Fruit fly (Drosophila melanogaster) whole organism, embryonic: Measurements from ENCODE around the gene Rbm13.

ENCODE experiments used
- Asciz ChIP-seq: fragments of 200-800 bp; sonication (Bioruptor generic); optimal IDR thresholded peaks from 2 replicates; lab custom pipeline; 2017; ENCODE audit warnings: missing biosample characterization, mild to moderate bottlenecking, missing genetic modification characterization, missing genetic modification reagents
- Bgb ChIP-seq: fragments of 200-800 bp; sonication (Bioruptor generic); IDR thresholded peaks from 2 replicates; pipeline ENCODE4 v1.3.6; 2022; ENCODE audit warnings: missing biosample characterization, missing genetic modification characterization; ENCODE audit not compliant: partially characterized antibody
- Bteb2 ChIP-seq: fragments of 200-800 bp; sonication (Bioruptor generic); optimal IDR thresholded peaks from 2 replicates; lab custom pipeline; 2016; ENCODE audit warnings: missing biosample characterization, missing genetic modification characterization
- CG10565 ChIP-seq: fragments of 200-800 bp; sonication (Bioruptor generic); optimal IDR thresholded peaks from 3 replicates; lab custom pipeline; 2016; ENCODE audit warnings: missing biosample characterization, mild to moderate bottlenecking, missing genetic modification characterization
- CG11696 ChIP-seq: fragments of 200-800 bp; sonication (Bioruptor generic); IDR thresholded peaks from 2 replicates; pipeline ENCODE4 v1.3.6; 2022; ENCODE audit warnings: missing biosample characterization, missing genetic modification characterization
- CG12071 ChIP-seq: fragments of 200-800 bp; sonication (Bioruptor generic); optimal IDR thresholded peaks from 3 replicates; lab custom pipeline; 2018; ENCODE audit warnings: missing biosample characterization, mild to moderate bottlenecking, missing genetic modification characterization
- CG14441 ChIP-seq: fragments of 200-800 bp; sonication (Bioruptor generic); IDR thresholded peaks from 2 replicates; pipeline ENCODE4 v1.3.6; 2022; ENCODE audit warnings: missing biosample characterization, missing genetic modification characterization
- CG14965 ChIP-seq: fragments of 200-800 bp; sonication (Bioruptor generic); optimal IDR thresholded peaks from 2 replicates; lab custom pipeline; 2016; ENCODE audit warnings: missing biosample characterization, missing genetic modification characterization, borderline replicate concordance
- CG15479 ChIP-seq: fragments of 200-800 bp; sonication (Bioruptor generic); optimal IDR thresholded peaks from 3 replicates; lab custom pipeline; 2019; ENCODE audit warnings: missing biosample characterization, mild to moderate bottlenecking, missing genetic modification characterization, moderate library complexity
- CG1647 ChIP-seq: fragments of 200-800 bp; sonication (Bioruptor generic); optimal IDR thresholded peaks from 3 replicates; lab custom pipeline; 2016; ENCODE audit warnings: missing biosample characterization, missing genetic modification characterization
- CG17612 ChIP-seq: fragments of 200-800 bp; sonication (Bioruptor generic); IDR thresholded peaks from 2 replicates; pipeline ENCODE4 v1.3.6; 2022; ENCODE audit warnings: missing biosample characterization, missing genetic modification characterization
- CG18764 ChIP-seq: fragments of 200-800 bp; sonication (Bioruptor generic); optimal IDR thresholded peaks from 3 replicates; lab custom pipeline; 2016; ENCODE audit warnings: missing biosample characterization, missing genetic modification characterization
- CG2120 ChIP-seq: fragments of 200-800 bp; sonication (Bioruptor generic); optimal IDR thresholded peaks from 3 replicates; lab custom pipeline; 2016; ENCODE audit warnings: missing biosample characterization, missing genetic modification characterization
- CG4360 ChIP-seq: fragments of 200-800 bp; sonication (Bioruptor generic); IDR thresholded peaks from 2 replicates; pipeline ENCODE4 v1.3.6; 2022; ENCODE audit warnings: missing biosample characterization, missing genetic modification characterization
- CG6791 ChIP-seq: fragments of 200-800 bp; sonication (Bioruptor generic); IDR thresholded peaks from 3 replicates; pipeline ENCODE4 v1.3.6; 2022; ENCODE audit warnings: missing biosample characterization, missing genetic modification characterization; ENCODE audit not compliant: partially characterized antibody
- CG6854 ChIP-seq: fragments of 200-800 bp; sonication (Bioruptor generic); optimal IDR thresholded peaks from 3 replicates; lab custom pipeline; 2017; ENCODE audit warnings: missing biosample characterization, mild to moderate bottlenecking, missing genetic modification characterization
- CG7372 ChIP-seq: fragments of 200-800 bp; sonication (Bioruptor generic); IDR thresholded peaks from 2 replicates; pipeline ENCODE4 v1.3.6; 2022; ENCODE audit warnings: missing biosample characterization, missing genetic modification characterization
- CG9797 ChIP-seq: fragments of 200-800 bp; sonication (Bioruptor generic); optimal IDR thresholded peaks from 3 replicates; lab custom pipeline; 2018; ENCODE audit warnings: missing biosample characterization, mild to moderate bottlenecking, missing genetic modification characterization
- CTCF ChIP-seq: fragments of 200-800 bp; sonication (Bioruptor generic); optimal IDR thresholded peaks from 2 replicates; lab custom pipeline; 2017; ENCODE audit warnings: missing biosample characterization, mild to moderate bottlenecking, missing genetic modification characterization, moderate library complexity
- Fer3 ChIP-seq: fragments of 200-800 bp; sonication (Bioruptor generic); optimal IDR thresholded peaks from 2 replicates; lab custom pipeline; 2018; ENCODE audit warnings: missing biosample characterization, mild to moderate bottlenecking, missing genetic modification characterization, moderate library complexity
- HLH3B ChIP-seq: fragments of 200-800 bp; sonication (Bioruptor generic); IDR thresholded peaks from 2 replicates; pipeline ENCODE4 v1.3.6; 2022; ENCODE audit warnings: missing biosample characterization, missing genetic modification characterization
- HmgZ ChIP-seq: fragments of 200-800 bp; sonication (Bioruptor generic); optimal IDR thresholded peaks from 2 replicates; lab custom pipeline; 2018; ENCODE audit warnings: missing biosample characterization, mild to moderate bottlenecking, missing genetic modification characterization
- Hsf ChIP-seq: fragments of 200-800 bp; sonication (Bioruptor generic); optimal IDR thresholded peaks from 3 replicates; lab custom pipeline; 2016; ENCODE audit warnings: missing biosample characterization, missing genetic modification characterization
- MESR4 ChIP-seq: fragments of 200-800 bp; sonication (Bioruptor generic); optimal IDR thresholded peaks from 2 replicates; lab custom pipeline; 2018; ENCODE audit warnings: missing biosample characterization, mild to moderate bottlenecking, missing genetic modification characterization, moderate library complexity
- Mad ChIP-seq: fragments of 200-800 bp; sonication (Bioruptor generic); optimal IDR thresholded peaks from 2 replicates; lab custom pipeline; 2016; ENCODE audit warnings: missing biosample characterization, missing genetic modification characterization
- Neu2 ChIP-seq: fragments of 200-800 bp; sonication (Bioruptor generic); optimal IDR thresholded peaks from 3 replicates; lab custom pipeline; 2016; ENCODE audit warnings: missing biosample characterization, missing genetic modification characterization, borderline replicate concordance
- Stat92E ChIP-seq, 3 experiments: fragments of >200 bp in 2 of 3; fragments of 200-800 bp in 1 of 3; sonication (Bioruptor generic) in 1 of 3; optimal IDR thresholded peaks; 2 replicates each; lab custom pipeline; 2017 to 2019; ENCODE audit warnings: missing biosample characterization in 3 of 3, missing genetic modification characterization in 3 of 3, mild to moderate bottlenecking in 1 of 3, moderate library complexity in 1 of 3
- Usf ChIP-seq: fragments of 200-800 bp; sonication (Bioruptor generic); optimal IDR thresholded peaks from 2 replicates; lab custom pipeline; 2017; ENCODE audit warnings: missing genotype, missing biosample characterization, missing genetic modification characterization
- ab ChIP-seq: fragments of 200-800 bp; sonication (Bioruptor generic); optimal IDR thresholded peaks from 2 replicates; lab custom pipeline; 2016; ENCODE audit warnings: missing biosample characterization, missing genetic modification characterization
- ac ChIP-seq: fragments of 200-800 bp; sonication (Bioruptor generic); optimal IDR thresholded peaks from 3 replicates; lab custom pipeline; 2017; ENCODE audit warnings: missing biosample characterization, mild to moderate bottlenecking, missing genetic modification characterization
- aop ChIP-seq: fragments of 200-800 bp; sonication (Bioruptor generic); IDR thresholded peaks from 2 replicates; pipeline ENCODE4 v1.3.6; 2022; ENCODE audit warnings: missing biosample characterization, missing genetic modification characterization
- bowl ChIP-seq: fragments of 200-800 bp; sonication (Bioruptor generic); IDR thresholded peaks from 2 replicates; pipeline ENCODE4 v1.3.6; 2022; ENCODE audit warnings: missing biosample characterization, missing genetic modification characterization
- cad ChIP-seq: fragments of >200 bp; optimal IDR thresholded peaks from 2 replicates; lab custom pipeline; 2017; ENCODE audit warnings: missing biosample characterization, missing genetic modification characterization
- ci ChIP-seq: fragments of 200-800 bp; sonication (Bioruptor generic); IDR thresholded peaks from 3 replicates; pipeline ENCODE4 v1.3.6; 2022; ENCODE audit warnings: missing biosample characterization, missing genetic modification characterization
- dmrt11E ChIP-seq: fragments of 200-800 bp; sonication (Bioruptor generic); optimal IDR thresholded peaks from 3 replicates; lab custom pipeline; 2018; ENCODE audit warnings: missing biosample characterization, mild to moderate bottlenecking, missing genetic modification characterization, moderate library complexity
- dpn ChIP-seq, 2 experiments: fragments of 200-800 bp; sonication (Bioruptor generic); optimal IDR thresholded peaks; 3 replicates each; lab custom pipeline; 2016; ENCODE audit warnings: missing biosample characterization in 2 of 2, missing genetic modification characterization in 2 of 2
- eve ChIP-seq, 2 experiments: fragments of >200 bp; optimal IDR thresholded peaks; 2 replicates each; lab custom pipeline; 2017; ENCODE audit warnings: missing biosample characterization in 2 of 2, missing genetic modification characterization in 2 of 2
- exex ChIP-seq: fragments of 200-800 bp; sonication (Bioruptor generic); optimal IDR thresholded peaks from 4 replicates; lab custom pipeline; 2018; ENCODE audit warnings: missing biosample characterization, mild to moderate bottlenecking, missing genetic modification characterization, moderate library complexity
- fd64A ChIP-seq: fragments of 200-800 bp; sonication (Bioruptor generic); optimal IDR thresholded peaks from 3 replicates; lab custom pipeline; 2018; ENCODE audit warnings: missing biosample characterization, mild to moderate bottlenecking, missing genetic modification characterization
- gsb-n ChIP-seq: fragments of 200-800 bp; sonication (Bioruptor generic); optimal IDR thresholded peaks from 3 replicates; lab custom pipeline; 2018; ENCODE audit warnings: missing biosample characterization, mild to moderate bottlenecking, missing genetic modification characterization
- h ChIP-seq: fragments of >200 bp; optimal IDR thresholded peaks from 2 replicates; lab custom pipeline; 2017
- hkb ChIP-seq, 2 experiments: fragments of 200-800 bp in 1 of 2; fragments of >200 bp in 1 of 2; sonication (Bioruptor generic) in 1 of 2; IDR thresholded peaks in 1 of 2; optimal IDR thresholded peaks in 1 of 2; 2 replicates each; pipeline versions ENCODE4 v1.3.6 to Lab custom; 2017 to 2022; ENCODE audit warnings: missing biosample characterization in 1 of 2, missing genetic modification characterization in 1 of 2
- ind ChIP-seq: fragments of 200-800 bp; sonication (Bioruptor generic); optimal IDR thresholded peaks from 3 replicates; lab custom pipeline; 2016; ENCODE audit warnings: missing biosample characterization, missing genetic modification characterization
- maf-S ChIP-seq: fragments of 200-800 bp; sonication (Bioruptor generic); optimal IDR thresholded peaks from 2 replicates; lab custom pipeline; 2016; ENCODE audit warnings: missing biosample characterization, missing genetic modification characterization
- rib ChIP-seq: fragments of 200-800 bp; sonication (Bioruptor generic); IDR thresholded peaks from 2 replicates; pipeline ENCODE4 v1.3.6; 2022; ENCODE audit warnings: missing biosample characterization, missing genetic modification characterization
- sens-2 ChIP-seq: fragments of 200-800 bp; sonication (Bioruptor generic); IDR thresholded peaks from 2 replicates; pipeline ENCODE4 v1.3.6; 2022; ENCODE audit warnings: missing biosample characterization, missing genetic modification characterization
- sima ChIP-seq: fragments of 200-800 bp; sonication (Bioruptor generic); optimal IDR thresholded peaks from 2 replicates; lab custom pipeline; 2016; ENCODE audit warnings: missing biosample characterization, missing genetic modification characterization
- slp2 ChIP-seq: fragments of 200-800 bp; sonication (Bioruptor generic); optimal IDR thresholded peaks from 2 replicates; lab custom pipeline; 2016; ENCODE audit warnings: missing biosample characterization, missing genetic modification characterization
- stwl ChIP-seq: fragments of 200-800 bp; sonication (Bioruptor generic); optimal IDR thresholded peaks from 3 replicates; lab custom pipeline; 2018; ENCODE audit warnings: missing biosample characterization, mild to moderate bottlenecking, missing genetic modification characterization, moderate library complexity
- usp ChIP-seq: fragments of >200 bp; optimal IDR thresholded peaks from 2 replicates; lab custom pipeline; 2017; ENCODE audit warnings: missing biosample characterization, missing genetic modification characterization
- wor ChIP-seq: fragments of 200-800 bp; sonication (Bioruptor generic); IDR thresholded peaks from 2 replicates; pipeline ENCODE4 v1.3.6; 2022; ENCODE audit warnings: missing biosample characterization, missing genetic modification characterization
- zen ChIP-seq: fragments of 200-800 bp; sonication (Bioruptor generic); optimal IDR thresholded peaks from 3 replicates; lab custom pipeline; 2018; ENCODE audit warnings: missing biosample characterization, mild to moderate bottlenecking, missing genetic modification characterization, moderate library complexity

Rbm13 gene

DNA sequence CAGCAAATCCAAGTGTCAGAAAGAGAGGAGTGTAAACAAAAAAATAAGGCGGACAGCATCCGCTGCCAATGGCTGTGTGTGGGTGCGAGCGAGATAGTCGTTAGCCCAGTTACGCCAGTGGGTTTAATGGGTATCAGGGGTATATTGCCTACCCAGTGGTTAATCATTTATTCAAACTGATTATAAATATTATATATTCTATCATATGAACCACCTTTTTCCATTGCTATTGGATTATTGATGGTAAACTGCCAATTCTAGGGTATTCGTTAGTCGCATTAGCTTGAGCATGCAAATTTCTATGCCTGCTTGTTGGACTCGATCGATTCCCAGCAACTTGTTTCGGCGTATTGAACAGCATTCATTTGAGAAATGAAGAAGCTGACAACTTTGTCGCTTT is 5.4 kb upstream of the Rbm13 start (continued):
- TF ChIP-seq CG1647 (GFP tag; lab: Kevin White, UChicago) = peak; percentile 79
- peak; percentile 64 for TF ChIP-seq Bteb2 (GFP tag; lab: Kevin White, UChicago)
- TF ChIP-seq Neu2 (GFP tag; lab: Kevin White, UChicago) = no peak
- TF ChIP-seq Fer3 (tag; lab: Kevin White, UChicago) = peak; percentile 94
- no peak for TF ChIP-seq CG15479
- TF ChIP-seq Stat92E (GFP tag; optimal IDR thresholded peaks at IDR 0.05; lab: Kevin White, UChicago) = peak in 1 of 3 experiments; percentile 62
- TF ChIP-seq Hsf (GFP tag; lab: Kevin White, UChicago) = peak; percentile 87
- TF ChIP-seq ci (GFP tag; lab: Robert Waterston, UW) = peak; percentile 99
- TF ChIP-seq Bgb (GFP tag; lab: Robert Waterston, UW) = no peak
- peak; percentile 40 for TF ChIP-seq MESR4 (GFP tag; lab: Kevin White, UChicago)
- no peak for TF ChIP-seq sima (GFP tag; lab: Kevin White, UChicago)
- peak; percentile 95 for TF ChIP-seq ind (GFP tag; lab: Kevin White, UChicago)
- TF ChIP-seq hkb (optimal IDR thresholded peaks at IDR 0.05; lab: Kevin White, UChicago) = no peak
- peak; percentile 95 for TF ChIP-seq hkb (GFP tag; IDR thresholded peaks at IDR 0.05; lab: Robert Waterston, UW)
- TF ChIP-seq CG7372 (GFP tag; lab: Robert Waterston, UW) = peak; percentile 94
- TF ChIP-seq CG10565 (GFP tag; lab: Kevin White, UChicago) = peak; percentile 55
- TF ChIP-seq CG14441 (GFP tag; lab: Robert Waterston, UW) = peak; percentile 97
- peak; percentile 54 for TF ChIP-seq CTCF (GFP tag; lab: Kevin White, UChicago)
- TF ChIP-seq aop (GFP tag; lab: Robert Waterston, UW) = peak; percentile 79
- TF ChIP-seq Mad (GFP tag; lab: Kevin White, UChicago) = peak; percentile 88
- TF ChIP-seq CG14965 = no peak
- peak; percentile 88 for TF ChIP-seq CG6854 (GFP tag; lab: Kevin White, UChicago)
- peak; percentile 82 for TF ChIP-seq CG4360
- TF ChIP-seq cad = no peak
- TF ChIP-seq CG9797 (GFP tag; lab: Kevin White, UChicago) = no peak
- TF ChIP-seq dmrt11E (tag; lab: Kevin White, UChicago) = peak; percentile 84
- TF ChIP-seq Asciz (GFP tag; lab: Kevin White, UChicago) = peak; percentile 86
- peak; percentile 86 for TF ChIP-seq Usf (GFP tag; lab: Kevin White, UChicago)
- TF ChIP-seq CG11696 (GFP tag; lab: Robert Waterston, UW) = peak; percentile 80
- peak; percentile 94 for TF ChIP-seq rib (GFP tag; lab: Robert Waterston, UW)
- TF ChIP-seq slp2 (GFP tag; lab: Kevin White, UChicago) = peak; percentile 52
- peak; percentile 3 for TF ChIP-seq stwl (tag; lab: Kevin White, UChicago)
- peak; percentile 68 for TF ChIP-seq ac
- peak; percentile 23 for TF ChIP-seq ab (GFP tag; lab: Kevin White, UChicago)
- peak; percentile 87 for TF ChIP-seq bowl
- TF ChIP-seq zen = peak; percentile 90
- TF ChIP-seq CG6791 (GFP tag; lab: Robert Waterston, UW) = no peak
- TF ChIP-seq fd64A (GFP tag; lab: Kevin White, UChicago) = peak; percentile 88
- peak; percentile 92 for TF ChIP-seq HmgZ (tag; lab: Kevin White, UChicago)
- peak; percentile 93 for TF ChIP-seq CG2120 (GFP tag; lab: Kevin White, UChicago)
- peak; percentile 94 for TF ChIP-seq CG12071 (GFP tag; lab: Kevin White, UChicago)
- peak; percentile 93 for TF ChIP-seq sens-2
- TF ChIP-seq exex (tag; lab: Kevin White, UChicago) = peak; percentile 58
- TF ChIP-seq eve (GFP tag; optimal IDR thresholded peaks at IDR 0.05; lab: Kevin White, UChicago) = peak in 1 of 2 experiments; percentile 93
- TF ChIP-seq CG18764 (GFP tag; lab: Kevin White, UChicago) = peak; percentile 86
- TF ChIP-seq dpn (GFP tag; optimal IDR thresholded peaks at IDR 0.05; lab: Kevin White, UChicago) = peak; percentile 79 to 96
- no peak for TF ChIP-seq usp (GFP tag; lab: Kevin White, UChicago)
- TF ChIP-seq maf-S (GFP tag; lab: Kevin White, UChicago) = peak; percentile 50
- TF ChIP-seq HLH3B (GFP tag; lab: Robert Waterston, UW) = peak; percentile 97
- TF ChIP-seq gsb-n (tag; lab: Kevin White, UChicago) = peak; percentile 90
- TF ChIP-seq wor = peak; percentile 90
- peak; percentile 90 for TF ChIP-seq CG17612
- TF ChIP-seq h (lab: Kevin White, UChicago) = no peak
